Worm (Caenorhabditis elegans) whole organism, young adult: ENCODE results near the gene twk-20.

Experiments
- Y56A3A.18 ChIP-seq: fragments of 200-800 bp; sonication (Bioruptor generic); IDR thresholded peaks from 2 replicates; pipeline ENCODE4 v1.3.6; 2022; ENCODE audit warnings: missing genetic modification reagents, missing genetic modification characterization, missing compliant biosample characterization
- Y79H2A.3 ChIP-seq: fragments of 200-800 bp; sonication (Bioruptor generic); conservative IDR thresholded peaks from 2 replicates; pipeline ENCODE4 v1.3.6; 2022; ENCODE audit warnings: missing genetic modification reagents, missing genetic modification characterization, missing compliant biosample characterization
- cebp-2 ChIP-seq: fragments of 200-800 bp; sonication (Bioruptor generic); IDR thresholded peaks from 2 replicates; pipeline ENCODE4 v1.3.6; 2022; ENCODE audit warnings: missing genetic modification characterization, missing compliant biosample characterization
- efl-1 ChIP-seq: fragments of 150-350 bp; optimal IDR thresholded peaks from 2 replicates; lab custom pipeline; 2014; ENCODE audit warnings: missing biosample characterization, missing genetic modification reagents, missing genetic modification characterization
- egrh-3 ChIP-seq: fragments of 200-800 bp; sonication (Bioruptor generic); IDR thresholded peaks from 2 replicates; pipeline ENCODE4 v1.3.6; 2022; ENCODE audit warnings: missing genetic modification reagents, missing genetic modification characterization, missing compliant biosample characterization
- nfya-1 ChIP-seq: sonication (generic microtip); optimal IDR thresholded peaks from 2 replicates; lab custom pipeline; 2017; ENCODE audit warnings: antibody characterized with exemption, missing compliant biosample characterization, missing genetic modification characterization, borderline replicate concordance; ENCODE audit not compliant: insufficient read depth
- nhr-27 ChIP-seq: fragments of 200-800 bp; sonication (Bioruptor generic); optimal IDR thresholded peaks from 2 replicates; lab custom pipeline; 2018; ENCODE audit warnings: mild to moderate bottlenecking, missing genetic modification characterization, moderate library complexity, missing compliant biosample characterization
- pha-4 ChIP-seq: fragments of 150-350 bp; sonication (generic microtip); optimal IDR thresholded peaks from 2 replicates; lab custom pipeline; 2014; ENCODE audit warnings: missing biosample characterization, missing genetic modification reagents, missing genetic modification characterization
- snpc-3.4 ChIP-seq: sonication (generic microtip); optimal IDR thresholded peaks from 2 replicates; lab custom pipeline; 2017; ENCODE audit warnings: missing genetic modification characterization, mild to moderate bottlenecking, missing compliant biosample characterization, antibody characterized with exemption, moderate library complexity, missing genotype, missing genetic modification reagents
- ztf-22 ChIP-seq: fragments of 200-800 bp; sonication (Bioruptor generic); optimal IDR thresholded peaks from 2 replicates; lab custom pipeline; 2018; ENCODE audit warnings: mild to moderate bottlenecking, missing genetic modification characterization, moderate library complexity, missing compliant biosample characterization
- ztf-25 ChIP-seq: fragments of 200-800 bp; sonication (Bioruptor generic); IDR thresholded peaks from 2 replicates; pipeline ENCODE4 v1.3.6; 2022; ENCODE audit warnings: missing genetic modification reagents, missing genetic modification characterization, missing compliant biosample characterization

ce11 chrX:13644884-13645283, 5.2 kb downstream of the twk-20 start:
- no peak for TF ChIP-seq nfya-1
- no peak for TF ChIP-seq snpc-3.4
- no peak for TF ChIP-seq Y79H2A.3 (GFP tag; lab: Robert Waterston, UW)
- TF ChIP-seq cebp-2 (GFP tag; lab: Robert Waterston, UW) = no peak
- no peak for TF ChIP-seq pha-4
- TF ChIP-seq Y56A3A.18 (GFP tag; lab: Robert Waterston, UW) = no peak
- no peak for TF ChIP-seq efl-1 (GFP tag; lab: Kevin White, UChicago)
- TF ChIP-seq ztf-25 (GFP tag; lab: Robert Waterston, UW) = no peak
- TF ChIP-seq ztf-22 (GFP tag; lab: Kevin White, UChicago) = no peak
- no peak for TF ChIP-seq nhr-27 (tag; lab: Kevin White, UChicago)
- no peak for TF ChIP-seq egrh-3
